Worm (Caenorhabditis elegans): ENCODE data around the gene F40F12.9.

Gene F40F12.9

ce11 chrIII:9922310-9922709 lies 11.2 kb downstream of the F40F12.9 start:
- TF ChIP-seq ets-7 (tag; optimal IDR thresholded peaks at IDR 0.05) = no peak
- no peak for TF ChIP-seq scrt-1 (GFP tag; IDR thresholded peaks at IDR 0.05)
- no peak for TF ChIP-seq tbx-11 (GFP tag; IDR thresholded peaks at IDR 0.05)
- TF ChIP-seq hmbx-1 (tag; optimal IDR thresholded peaks at IDR 0.05) = no peak
- no peak for TF ChIP-seq ceh-36 (tag; optimal IDR thresholded peaks at IDR 0.05)
- no peak for TF ChIP-seq B0310.2 (tag; optimal IDR thresholded peaks at IDR 0.05)
- TF ChIP-seq F13C5.2 (tag; optimal IDR thresholded peaks at IDR 0.05) = no peak
- no peak for TF ChIP-seq aly-1 (tag; optimal IDR thresholded peaks at IDR 0.05)
- no peak for TF ChIP-seq flt-1 (GFP tag; IDR thresholded peaks at IDR 0.05)
- no peak for TF ChIP-seq pes-1 (GFP tag; IDR thresholded peaks at IDR 0.05)
- TF ChIP-seq hnd-1 (tag; optimal IDR thresholded peaks at IDR 0.05) = no peak
- TF ChIP-seq hmg-4 (GFP tag; optimal IDR thresholded peaks at IDR 0.05) = no peak
- TF ChIP-seq ama-1 (optimal IDR thresholded peaks at IDR 0.05) = no peak

- no peak for TF ChIP-seq ama-1 (optimal IDR thresholded peaks at IDR 0.05)
- TF ChIP-seq hmg-4 (GFP tag; optimal IDR thresholded peaks at IDR 0.05) = no peak
- no peak for TF ChIP-seq F13C5.2 (tag; optimal IDR thresholded peaks at IDR 0.05)
- no peak for TF ChIP-seq flt-1 (GFP tag; IDR thresholded peaks at IDR 0.05)
- no peak for TF ChIP-seq pes-1 (GFP tag; IDR thresholded peaks at IDR 0.05)
- TF ChIP-seq tbx-37 (GFP tag; conservative IDR thresholded peaks at IDR 0.05) = no peak
- TF ChIP-seq tra-4 (tag; optimal IDR thresholded peaks at IDR 0.05) = no peak
- no peak for TF ChIP-seq aly-1 (tag; optimal IDR thresholded peaks at IDR 0.05)
- TF ChIP-seq hmbx-1 (tag; optimal IDR thresholded peaks at IDR 0.05) = no peak
- no peak for TF ChIP-seq ceh-36 (tag; optimal IDR thresholded peaks at IDR 0.05)
- TF ChIP-seq scrt-1 (GFP tag; IDR thresholded peaks at IDR 0.05) = no peak
- TF ChIP-seq hnd-1 (tag; optimal IDR thresholded peaks at IDR 0.05) = no peak
- no peak for TF ChIP-seq B0310.2 (tag; optimal IDR thresholded peaks at IDR 0.05)
Observed at ce11 chrIII:9922874-9923273, 11.7 kb downstream of the F40F12.9 start, which contains the start of gene cbp-2. TSS of gene cbp-2 (plus strand) at chrIII:9923174.

ce11 chrIII:9926650-9927049 lies 15.5 kb downstream of the F40F12.9 start, which contains the start of gene ttr-3:
TSS of gene ttr-3 (minus strand) at chrIII:9926750.
- TF ChIP-seq flt-1 (GFP tag; IDR thresholded peaks at IDR 0.05) (no peak), aly-1 (tag; optimal IDR thresholded peaks at IDR 0.05) (no peak), tbx-11 (GFP tag; IDR thresholded peaks at IDR 0.05) (no peak), ama-1 (optimal IDR thresholded peaks at IDR 0.05) (no peak), pes-1 (GFP tag; IDR thresholded peaks at IDR 0.05) (no peak), hmbx-1 (tag; optimal IDR thresholded peaks at IDR 0.05) (no peak), F13C5.2 (tag; optimal IDR thresholded peaks at IDR 0.05) (no peak), tbx-37 (GFP tag; conservative IDR thresholded peaks at IDR 0.05) (no peak), scrt-1 (GFP tag; IDR thresholded peaks at IDR 0.05) (no peak)

- no peak for TF ChIP-seq hmg-4 (GFP tag; optimal IDR thresholded peaks at IDR 0.05)
- TF ChIP-seq hmbx-1 (tag; optimal IDR thresholded peaks at IDR 0.05) = no peak
- TF ChIP-seq ceh-13 (GFP tag; optimal IDR thresholded peaks at IDR 0.05) = no peak
- TF ChIP-seq ama-1 (optimal IDR thresholded peaks at IDR 0.05) = no peak
- no peak for TF ChIP-seq aly-1 (tag; optimal IDR thresholded peaks at IDR 0.05)
- no peak for TF ChIP-seq tra-4 (tag; optimal IDR thresholded peaks at IDR 0.05)
- TF ChIP-seq hnd-1 (tag; optimal IDR thresholded peaks at IDR 0.05) = no peak
- no peak for TF ChIP-seq flt-1 (GFP tag; IDR thresholded peaks at IDR 0.05)
- no peak for TF ChIP-seq sea-1 (GFP tag; conservative IDR thresholded peaks at IDR 0.05)
- no peak for TF ChIP-seq ets-7 (tag; optimal IDR thresholded peaks at IDR 0.05)
- TF ChIP-seq F13C5.2 (tag; optimal IDR thresholded peaks at IDR 0.05) = no peak
Observed at ce11 chrIII:9927378-9927777, 16.2 kb downstream of the F40F12.9 start, which contains the start of gene ttr-2. TSS of gene ttr-2 (plus strand) at chrIII:9927769.

- TF ChIP-seq pes-1 (GFP tag; IDR thresholded peaks at IDR 0.05) = no peak
- no peak for TF ChIP-seq ceh-13 (GFP tag; optimal IDR thresholded peaks at IDR 0.05)
- no peak for TF ChIP-seq tra-4 (tag; optimal IDR thresholded peaks at IDR 0.05)
- no peak for TF ChIP-seq hmg-4 (GFP tag; optimal IDR thresholded peaks at IDR 0.05)
- no peak for TF ChIP-seq aly-1 (tag; optimal IDR thresholded peaks at IDR 0.05)
- TF ChIP-seq tbx-11 (GFP tag; IDR thresholded peaks at IDR 0.05) = no peak
- no peak for TF ChIP-seq hmbx-1 (tag; optimal IDR thresholded peaks at IDR 0.05)
- no peak for TF ChIP-seq hnd-1 (tag; optimal IDR thresholded peaks at IDR 0.05)
- no peak for TF ChIP-seq B0310.2 (tag; optimal IDR thresholded peaks at IDR 0.05)
- TF ChIP-seq ceh-36 (tag; optimal IDR thresholded peaks at IDR 0.05) = no peak
- TF ChIP-seq ama-1 (optimal IDR thresholded peaks at IDR 0.05) = no peak
- TF ChIP-seq flt-1 (GFP tag; IDR thresholded peaks at IDR 0.05) = no peak
- no peak for TF ChIP-seq sea-1 (GFP tag; conservative IDR thresholded peaks at IDR 0.05)
- TF ChIP-seq tbx-37 (GFP tag; conservative IDR thresholded peaks at IDR 0.05) = no peak
Observed at ce11 chrIII:9928777-9929176, 17.6 kb downstream of the F40F12.9 start, which contains the start of gene ttr-1. TSS of gene ttr-1 (plus strand) at chrIII:9929077.

DNA sequence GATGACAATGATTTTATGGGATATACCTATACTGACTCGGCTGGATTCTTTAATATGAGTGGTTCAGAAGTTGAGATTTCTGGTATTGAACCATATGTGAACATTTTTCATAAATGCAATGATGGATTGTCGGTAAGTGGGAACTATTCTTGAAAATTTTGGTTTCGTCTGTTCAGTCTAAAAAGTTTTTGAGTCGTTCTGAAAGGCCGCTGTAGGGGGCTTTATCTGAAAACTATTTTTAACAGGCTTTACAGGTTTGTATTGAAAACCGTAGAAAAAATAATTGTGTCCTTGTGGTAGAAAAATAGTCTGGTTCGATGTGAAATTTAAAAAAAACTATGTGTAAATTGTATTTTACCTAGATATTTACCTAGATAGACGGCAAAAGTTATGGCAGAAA lies 18.4 kb downstream of the F40F12.9 start:
- TF ChIP-seq tbx-37 (GFP tag; conservative IDR thresholded peaks at IDR 0.05) (no peak), aly-1 (tag; optimal IDR thresholded peaks at IDR 0.05) (no peak), ceh-36 (tag; optimal IDR thresholded peaks at IDR 0.05) (no peak), F13C5.2 (tag; optimal IDR thresholded peaks at IDR 0.05) (no peak), ceh-13 (GFP tag; optimal IDR thresholded peaks at IDR 0.05) (no peak), pes-1 (GFP tag; IDR thresholded peaks at IDR 0.05) (no peak), ama-1 (optimal IDR thresholded peaks at IDR 0.05) (no peak), hnd-1 (tag; optimal IDR thresholded peaks at IDR 0.05) (no peak), scrt-1 (GFP tag; IDR thresholded peaks at IDR 0.05) (no peak), tra-4 (tag; optimal IDR thresholded peaks at IDR 0.05) (no peak), tbx-11 (GFP tag; IDR thresholded peaks at IDR 0.05) (no peak), hmbx-1 (tag; optimal IDR thresholded peaks at IDR 0.05) (no peak), hmg-4 (GFP tag; optimal IDR thresholded peaks at IDR 0.05) (no peak), B0310.2 (tag; optimal IDR thresholded peaks at IDR 0.05) (no peak), ets-7 (tag; optimal IDR thresholded peaks at IDR 0.05) (no peak), flt-1 (GFP tag; IDR thresholded peaks at IDR 0.05) (no peak), sea-1 (GFP tag; conservative IDR thresholded peaks at IDR 0.05) (no peak)

DNA sequence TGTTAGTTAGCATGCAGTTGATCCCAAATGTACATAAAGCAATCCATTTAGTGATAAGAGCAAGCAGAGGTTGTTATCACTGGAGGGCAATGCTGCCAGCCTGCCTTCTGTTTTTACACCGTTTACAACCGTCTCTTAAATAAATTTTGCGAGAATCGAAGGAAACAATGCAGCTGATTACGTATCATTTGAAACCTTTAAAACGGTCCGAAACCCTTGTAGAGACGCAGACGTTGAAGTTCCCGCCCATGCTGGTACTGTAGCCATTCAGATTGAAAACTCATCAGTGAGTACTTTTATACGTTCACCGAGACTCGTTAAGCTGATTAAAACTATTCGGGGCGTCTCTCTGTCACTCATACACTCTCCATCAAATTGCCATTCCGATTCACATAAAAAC lies 19.3 kb downstream of the F40F12.9 start:
- no peak for TF ChIP-seq ama-1 (optimal IDR thresholded peaks at IDR 0.05)
- no peak for TF ChIP-seq pes-1 (GFP tag; IDR thresholded peaks at IDR 0.05)
- TF ChIP-seq flt-1 (GFP tag; IDR thresholded peaks at IDR 0.05) = no peak
- no peak for TF ChIP-seq tra-4 (tag; optimal IDR thresholded peaks at IDR 0.05)
- TF ChIP-seq aly-1 (tag; optimal IDR thresholded peaks at IDR 0.05) = no peak
- TF ChIP-seq sea-1 (GFP tag; conservative IDR thresholded peaks at IDR 0.05) = no peak
- TF ChIP-seq ceh-36 (tag; optimal IDR thresholded peaks at IDR 0.05) = no peak
- TF ChIP-seq ets-7 (tag; optimal IDR thresholded peaks at IDR 0.05) = no peak
- TF ChIP-seq hnd-1 (tag; optimal IDR thresholded peaks at IDR 0.05) = no peak
- TF ChIP-seq hmbx-1 (tag; optimal IDR thresholded peaks at IDR 0.05) = no peak
